Worm (Caenorhabditis elegans): ENCODE measurements around the gene T07A5.1.

Gene T07A5.1

ce11 chrIII:10328565-10329541, 22.9 kb upstream of the T07A5.1 start:
- TF ChIP-seq ceh-2 (tag; optimal IDR thresholded peaks at IDR 0.05), result no peak
- TF ChIP-seq ceh-18 (tag; optimal IDR thresholded peaks at IDR 0.05), result no peak
- TF ChIP-seq ceh-45 (GFP tag; IDR thresholded peaks at IDR 0.05), result no peak
- 0 out of 2 replicates have a peak, but pooled peaks have one; percentile 13 for TF ChIP-seq sox-2 (GFP tag; IDR thresholded peaks at IDR 0.05)
- no peak for TF ChIP-seq pqm-1 (tag; optimal IDR thresholded peaks at IDR 0.05)
- TF ChIP-seq odd-2 (tag; optimal IDR thresholded peaks at IDR 0.05), result no peak
- TF ChIP-seq nfya-1 (tag; optimal IDR thresholded peaks at IDR 0.05), result peak; percentile 2

- TF ChIP-seq sdc-2 (tag; optimal IDR thresholded peaks at IDR 0.05), result no peak
- TF ChIP-seq ztf-16 (tag; optimal IDR thresholded peaks at IDR 0.05), result no peak
- no peak for TF ChIP-seq unc-55 (GFP tag; optimal IDR thresholded peaks at IDR 0.05)
- no peak for TF ChIP-seq hlh-15 (tag; optimal IDR thresholded peaks at IDR 0.05)
- TF ChIP-seq tbx-2 (tag; optimal IDR thresholded peaks at IDR 0.05), result no peak
- TF ChIP-seq sox-4 (tag; optimal IDR thresholded peaks at IDR 0.05), result no peak
- no peak for TF ChIP-seq K02D7.2 (tag; optimal IDR thresholded peaks at IDR 0.05)
- no peak for TF ChIP-seq unc-86 (tag; optimal IDR thresholded peaks at IDR 0.05)
- no peak for TF ChIP-seq hlh-30 (tag; optimal IDR thresholded peaks at IDR 0.05; ENCODE audit: insufficient read depth)
- no peak for TF ChIP-seq pax-1 (tag; optimal IDR thresholded peaks at IDR 0.05)
- no peak for TF ChIP-seq ceh-6 (GFP tag; optimal IDR thresholded peaks at IDR 0.05)
- no peak for TF ChIP-seq K09A11.1 (tag; optimal IDR thresholded peaks at IDR 0.05; ENCODE audit: insufficient read depth)
- TF ChIP-seq fax-1 (tag; optimal IDR thresholded peaks at IDR 0.05), result no peak
- TF ChIP-seq mec-3 (tag; optimal IDR thresholded peaks at IDR 0.05; ENCODE audit: borderline replicate concordance), result no peak
Measured at ce11 chrIII:10326327-10326726, 20.3 kb upstream of the T07A5.1 start.

- TF ChIP-seq elt-2 (tag; optimal IDR thresholded peaks at IDR 0.05), result no peak
- no peak for TF ChIP-seq che-1 (tag; optimal IDR thresholded peaks at IDR 0.05)
- no peak for TF ChIP-seq lin-11 (tag; optimal IDR thresholded peaks at IDR 0.05)
- no peak for TF ChIP-seq nhr-11 (tag; optimal IDR thresholded peaks at IDR 0.05)
- no peak for TF ChIP-seq unc-42 (tag; optimal IDR thresholded peaks at IDR 0.05)
- TF ChIP-seq unc-86 (tag; optimal IDR thresholded peaks at IDR 0.05), result no peak
- no peak for TF ChIP-seq elt-4 (tag; optimal IDR thresholded peaks at IDR 0.05)
- no peak for TF ChIP-seq odd-2 (tag; optimal IDR thresholded peaks at IDR 0.05)
- no peak for TF ChIP-seq ceh-19 (GFP tag; optimal IDR thresholded peaks at IDR 0.05)
- no peak for TF ChIP-seq sdc-2 (tag; optimal IDR thresholded peaks at IDR 0.05)
- no peak for TF ChIP-seq gmeb-2 (tag; optimal IDR thresholded peaks at IDR 0.05)
- no peak for TF ChIP-seq ceh-9 (tag; optimal IDR thresholded peaks at IDR 0.05)
- TF ChIP-seq hlh-30 (tag; optimal IDR thresholded peaks at IDR 0.05; ENCODE audit: insufficient read depth), result no peak
- no peak for TF ChIP-seq pax-1 (tag; optimal IDR thresholded peaks at IDR 0.05)
- no peak for TF ChIP-seq dmd-4 (tag; optimal IDR thresholded peaks at IDR 0.05; ENCODE audit: borderline replicate concordance)
- no peak for TF ChIP-seq ceh-2 (tag; optimal IDR thresholded peaks at IDR 0.05)
- no peak for TF ChIP-seq lim-6 (tag; optimal IDR thresholded peaks at IDR 0.05)
- no peak for TF ChIP-seq ztf-16 (tag; optimal IDR thresholded peaks at IDR 0.05)
- TF ChIP-seq madf-2 (tag; optimal IDR thresholded peaks at IDR 0.05), result no peak
- no peak for TF ChIP-seq tbx-2 (tag; optimal IDR thresholded peaks at IDR 0.05)
Measured at ce11 chrIII:10320788-10321187, 14.8 kb upstream of the T07A5.1 start, which contains the start of gene sas-7. TSS of gene sas-7 (plus strand) at chrIII:10321019.

ce11 chrIII:10318755-10319154, 12.8 kb upstream of the T07A5.1 start, which contains the start of gene unc-69:
TSS of gene unc-69 (plus strand) at chrIII:10318939.
- TF ChIP-seq ceh-31 (tag; optimal IDR thresholded peaks at IDR 0.05) (peak; percentile 35), nhr-11 (tag; optimal IDR thresholded peaks at IDR 0.05) (no peak), ceh-34 (tag; optimal IDR thresholded peaks at IDR 0.05) (peak; percentile 30), dve-1 (tag; optimal IDR thresholded peaks at IDR 0.05) (peak; percentile 2), nfya-1 (tag; optimal IDR thresholded peaks at IDR 0.05) (peak; percentile 75), ref-2 (tag; optimal IDR thresholded peaks at IDR 0.05) (peak; percentile 30), fax-1 (tag; optimal IDR thresholded peaks at IDR 0.05) (no peak), unc-55 (GFP tag; optimal IDR thresholded peaks at IDR 0.05) (peak; percentile 10), ceh-48 (tag; optimal IDR thresholded peaks at IDR 0.05) (peak; percentile 99), ceh-18 (tag; optimal IDR thresholded peaks at IDR 0.05) (peak; percentile 6), unc-42 (tag; optimal IDR thresholded peaks at IDR 0.05) (peak; percentile 51)

Data from whole organism, late embryonic.